Fruit fly (Drosophila melanogaster) whole organism, embryonic: ENCODE measurements around the gene CG4972.

ENCODE experiments used
- B-H2 ChIP-seq: fragments of 200-800 bp; sonication (Bioruptor generic); optimal IDR thresholded peaks from 2 replicates; lab custom pipeline; 2018; ENCODE audit warnings: missing biosample characterization, mild to moderate bottlenecking, missing genetic modification characterization
- CG10654 ChIP-seq: fragments of 200-800 bp; sonication (Bioruptor generic); optimal IDR thresholded peaks from 2 replicates; lab custom pipeline; 2016; ENCODE audit warnings: missing biosample characterization, missing genetic modification characterization
- CG11504 ChIP-seq: fragments of 200-800 bp; sonication (Bioruptor generic); optimal IDR thresholded peaks from 3 replicates; lab custom pipeline; 2019; ENCODE audit warnings: missing biosample characterization, mild to moderate bottlenecking, missing genetic modification characterization, moderate library complexity
- CG12071 ChIP-seq: fragments of 200-800 bp; sonication (Bioruptor generic); optimal IDR thresholded peaks from 3 replicates; lab custom pipeline; 2018; ENCODE audit warnings: missing biosample characterization, mild to moderate bottlenecking, missing genetic modification characterization
- CG1233 ChIP-seq: fragments of 200-800 bp; sonication (Bioruptor generic); optimal IDR thresholded peaks from 4 replicates; lab custom pipeline; 2018; ENCODE audit warnings: missing biosample characterization, mild to moderate bottlenecking, missing genetic modification characterization
- CG13424 ChIP-seq: fragments of 200-800 bp; sonication (Bioruptor generic); optimal IDR thresholded peaks from 2 replicates; lab custom pipeline; 2019; ENCODE audit warnings: missing biosample characterization, mild to moderate bottlenecking, missing genetic modification characterization, moderate library complexity
- CG14710 ChIP-seq: fragments of 200-800 bp; sonication (Bioruptor generic); optimal IDR thresholded peaks from 3 replicates; lab custom pipeline; 2019; ENCODE audit warnings: missing biosample characterization, mild to moderate bottlenecking, missing genetic modification characterization, moderate library complexity
- CG15514 ChIP-seq: fragments of 200-800 bp; sonication (Bioruptor generic); optimal IDR thresholded peaks from 3 replicates; lab custom pipeline; 2017; ENCODE audit warnings: missing biosample characterization, missing genetic modification characterization, mild to moderate bottlenecking, moderate library complexity, missing genetic modification reagents
- CG15601 ChIP-seq: fragments of 200-800 bp; sonication (Bioruptor generic); optimal IDR thresholded peaks from 3 replicates; lab custom pipeline; 2019; ENCODE audit warnings: missing biosample characterization, mild to moderate bottlenecking, missing genetic modification characterization, moderate library complexity
- CG17912 ChIP-seq: fragments of 200-800 bp; sonication (Bioruptor generic); optimal IDR thresholded peaks from 2 replicates; lab custom pipeline; 2018; ENCODE audit warnings: missing biosample characterization, mild to moderate bottlenecking, missing genetic modification characterization
- CG18476 ChIP-seq: fragments of 200-800 bp; sonication (Bioruptor generic); optimal IDR thresholded peaks from 2 replicates; lab custom pipeline; 2016; ENCODE audit warnings: missing biosample characterization, mild to moderate bottlenecking, missing genetic modification characterization
- CG18764 ChIP-seq: fragments of 200-800 bp; sonication (Bioruptor generic); optimal IDR thresholded peaks from 3 replicates; lab custom pipeline; 2016; ENCODE audit warnings: missing biosample characterization, missing genetic modification characterization
- CG2129 ChIP-seq: fragments of 200-800 bp; sonication (Bioruptor generic); IDR thresholded peaks from 2 replicates; pipeline ENCODE4 v1.3.6; 2022; ENCODE audit warnings: missing biosample characterization, missing genetic modification characterization; ENCODE audit not compliant: partially characterized antibody
- CG30020 ChIP-seq: fragments of 200-800 bp; optimal IDR thresholded peaks from 2 replicates; lab custom pipeline; 2019; ENCODE audit warnings: missing biosample characterization, mild to moderate bottlenecking, missing genetic modification characterization, moderate library complexity
- CG30431 ChIP-seq: fragments of 200-800 bp; sonication (Bioruptor generic); optimal IDR thresholded peaks from 2 replicates; lab custom pipeline; 2017; ENCODE audit warnings: missing biosample characterization, missing genetic modification characterization
- CG3281 ChIP-seq: fragments of 200-800 bp; sonication (Bioruptor generic); optimal IDR thresholded peaks from 3 replicates; lab custom pipeline; 2017; ENCODE audit warnings: missing biosample characterization, mild to moderate bottlenecking, missing genetic modification characterization
- CG3726 ChIP-seq: fragments of 200-800 bp; sonication (Bioruptor generic); IDR thresholded peaks from 3 replicates; pipeline ENCODE4, ENCODE4 v1.3.6; 2022; ENCODE audit warnings: missing biosample characterization, missing genetic modification characterization
- CG4617 ChIP-seq: fragments of 200-800 bp; sonication (Bioruptor generic); optimal IDR thresholded peaks from 3 replicates; lab custom pipeline; 2016; ENCODE audit warnings: missing biosample characterization, missing genetic modification characterization, borderline replicate concordance
- CG4707 ChIP-seq: fragments of 200-800 bp; sonication (Bioruptor generic); optimal IDR thresholded peaks from 2 replicates; lab custom pipeline; 2018; ENCODE audit warnings: missing biosample characterization, mild to moderate bottlenecking, missing genetic modification characterization, moderate library complexity
- CG4730 ChIP-seq: fragments of 200-800 bp; sonication (Bioruptor generic); IDR thresholded peaks from 2 replicates; pipeline ENCODE4 v1.3.6; 2022; ENCODE audit warnings: missing biosample characterization, missing genetic modification characterization
- CG6854 ChIP-seq: fragments of 200-800 bp; sonication (Bioruptor generic); optimal IDR thresholded peaks from 3 replicates; lab custom pipeline; 2017; ENCODE audit warnings: missing biosample characterization, mild to moderate bottlenecking, missing genetic modification characterization
- CG8290 ChIP-seq, 3 experiments: fragments of 200-800 bp; sonication (Bioruptor generic); optimal IDR thresholded peaks; 2 replicates each; lab custom pipeline; 2016 to 2019; ENCODE audit warnings: missing biosample characterization in 3 of 3, missing genetic modification characterization in 3 of 3, mild to moderate bottlenecking in 2 of 3, moderate library complexity in 1 of 3
- CG8478 ChIP-seq: fragments of >200 bp; optimal IDR thresholded peaks from 2 replicates; lab custom pipeline; 2018
- CG8765 ChIP-seq: fragments of 200-800 bp; sonication (Bioruptor generic); IDR thresholded peaks from 2 replicates; pipeline ENCODE4 v1.3.6; 2022; ENCODE audit warnings: missing biosample characterization, missing genetic modification characterization
- CG9437 ChIP-seq: fragments of 200-800 bp; sonication (Bioruptor generic); optimal IDR thresholded peaks from 2 replicates; lab custom pipeline; 2018; ENCODE audit warnings: missing biosample characterization, mild to moderate bottlenecking, missing genetic modification characterization
- CG9876 ChIP-seq: fragments of 200-800 bp; sonication (Bioruptor generic); optimal IDR thresholded peaks from 2 replicates; lab custom pipeline; 2016; ENCODE audit warnings: missing biosample characterization, missing genetic modification characterization
- CHES-1-like ChIP-seq: fragments of 200-800 bp; sonication (Bioruptor generic); optimal IDR thresholded peaks from 2 replicates; lab custom pipeline; 2016; ENCODE audit warnings: missing biosample characterization, missing genetic modification characterization
- Neu2 ChIP-seq: fragments of 200-800 bp; sonication (Bioruptor generic); optimal IDR thresholded peaks from 3 replicates; lab custom pipeline; 2016; ENCODE audit warnings: missing biosample characterization, missing genetic modification characterization, borderline replicate concordance
- Sry-δ ChIP-seq: fragments of 200-800 bp; sonication (Bioruptor generic); optimal IDR thresholded peaks from 2 replicates; lab custom pipeline; 2016; ENCODE audit warnings: missing biosample characterization, missing genetic modification characterization
- Stat92E ChIP-seq, 3 experiments: fragments of >200 bp in 2 of 3; fragments of 200-800 bp in 1 of 3; sonication (Bioruptor generic) in 1 of 3; optimal IDR thresholded peaks; 2 replicates each; lab custom pipeline; 2017 to 2019; ENCODE audit warnings: missing biosample characterization in 3 of 3, missing genetic modification characterization in 3 of 3, mild to moderate bottlenecking in 1 of 3, moderate library complexity in 1 of 3
- Xbp1 ChIP-seq: fragments of 200-800 bp; sonication (Bioruptor generic); optimal IDR thresholded peaks from 3 replicates; lab custom pipeline; 2016; ENCODE audit warnings: missing biosample characterization, mild to moderate bottlenecking, missing genetic modification characterization
- ab ChIP-seq: fragments of 200-800 bp; sonication (Bioruptor generic); optimal IDR thresholded peaks from 2 replicates; lab custom pipeline; 2016; ENCODE audit warnings: missing biosample characterization, missing genetic modification characterization
- abd-A ChIP-seq: fragments of 200-800 bp; sonication (Bioruptor generic); optimal IDR thresholded peaks from 3 replicates; lab custom pipeline; 2019; ENCODE audit warnings: missing biosample characterization, mild to moderate bottlenecking, missing genetic modification characterization, moderate library complexity
- ato ChIP-seq: fragments of 200-800 bp; sonication (Bioruptor generic); IDR thresholded peaks from 2 replicates; pipeline ENCODE4 v1.3.6; 2022; ENCODE audit warnings: missing biosample characterization, missing genetic modification characterization; ENCODE audit not compliant: partially characterized antibody
- br ChIP-seq: fragments of >200 bp; optimal IDR thresholded peaks from 2 replicates; lab custom pipeline; 2017
- cas ChIP-seq: fragments of 200-800 bp; sonication (Bioruptor generic); IDR thresholded peaks from 2 replicates; pipeline ENCODE4 v1.3.6; 2022; ENCODE audit warnings: missing biosample characterization, missing genetic modification characterization
- fru ChIP-seq: fragments of >200 bp; optimal IDR thresholded peaks from 2 replicates; lab custom pipeline; 2017
- gsb-n ChIP-seq: fragments of 200-800 bp; sonication (Bioruptor generic); optimal IDR thresholded peaks from 3 replicates; lab custom pipeline; 2018; ENCODE audit warnings: missing biosample characterization, mild to moderate bottlenecking, missing genetic modification characterization
- mam ChIP-seq: fragments of 200-800 bp; sonication (Bioruptor generic); optimal IDR thresholded peaks from 3 replicates; lab custom pipeline; 2016; ENCODE audit warnings: missing biosample characterization, missing genetic modification characterization
- nau ChIP-seq: fragments of 200-800 bp; sonication (Bioruptor generic); optimal IDR thresholded peaks from 3 replicates; lab custom pipeline; 2017; ENCODE audit warnings: missing biosample characterization, mild to moderate bottlenecking, missing genetic modification characterization, missing genetic modification reagents
- org-1 ChIP-seq: fragments of 200-800 bp; sonication (Bioruptor generic); optimal IDR thresholded peaks from 2 replicates; lab custom pipeline; 2017; ENCODE audit warnings: missing biosample characterization, missing genetic modification characterization
- pros ChIP-seq: fragments of 200-800 bp; sonication (Bioruptor generic); optimal IDR thresholded peaks from 3 replicates; lab custom pipeline; 2019; ENCODE audit warnings: missing biosample characterization, mild to moderate bottlenecking, missing genetic modification characterization, moderate library complexity
- ssp ChIP-seq: fragments of 200-800 bp; sonication (Bioruptor generic); IDR thresholded peaks from 2 replicates; pipeline ENCODE4 v1.3.6; 2022; ENCODE audit warnings: missing biosample characterization, missing genetic modification characterization
- tll ChIP-seq, 2 experiments: fragments of 200-800 bp in 1 of 2; fragments of >200 bp in 1 of 2; sonication (Bioruptor generic) in 1 of 2; optimal IDR thresholded peaks; 2 replicates each; lab custom pipeline; 2017 to 2019; ENCODE audit warnings: missing biosample characterization in 2 of 2, missing genetic modification characterization in 2 of 2, mild to moderate bottlenecking in 1 of 2, moderate library complexity in 1 of 2
- twi ChIP-seq: fragments of 200-800 bp; optimal IDR thresholded peaks from 2 replicates; lab custom pipeline; 2019; ENCODE audit warnings: missing biosample characterization, mild to moderate bottlenecking, missing genetic modification characterization, moderate library complexity
- tx ChIP-seq: fragments of 200-800 bp; sonication (Bioruptor generic); optimal IDR thresholded peaks from 2 replicates; lab custom pipeline; 2016; ENCODE audit warnings: missing biosample characterization, missing genetic modification characterization
- wdn ChIP-seq: fragments of 200-800 bp; sonication (Bioruptor generic); IDR thresholded peaks from 2 replicates; pipeline ENCODE4 v1.3.6; 2022; ENCODE audit warnings: missing biosample characterization, missing genetic modification characterization
- wek ChIP-seq: fragments of 200-800 bp; sonication (Bioruptor generic); optimal IDR thresholded peaks from 3 replicates; lab custom pipeline; 2018; ENCODE audit warnings: missing biosample characterization, mild to moderate bottlenecking, missing genetic modification characterization, moderate library complexity
- zf30C ChIP-seq: fragments of 200-800 bp; sonication (Bioruptor generic); optimal IDR thresholded peaks from 3 replicates; lab custom pipeline; 2018; ENCODE audit warnings: missing biosample characterization, mild to moderate bottlenecking, missing genetic modification characterization
- zfh2 ChIP-seq: fragments of 200-800 bp; sonication (Bioruptor generic); optimal IDR thresholded peaks from 2 replicates; lab custom pipeline; 2016; ENCODE audit warnings: missing biosample characterization, missing genetic modification characterization

CG4972 gene

DNA sequence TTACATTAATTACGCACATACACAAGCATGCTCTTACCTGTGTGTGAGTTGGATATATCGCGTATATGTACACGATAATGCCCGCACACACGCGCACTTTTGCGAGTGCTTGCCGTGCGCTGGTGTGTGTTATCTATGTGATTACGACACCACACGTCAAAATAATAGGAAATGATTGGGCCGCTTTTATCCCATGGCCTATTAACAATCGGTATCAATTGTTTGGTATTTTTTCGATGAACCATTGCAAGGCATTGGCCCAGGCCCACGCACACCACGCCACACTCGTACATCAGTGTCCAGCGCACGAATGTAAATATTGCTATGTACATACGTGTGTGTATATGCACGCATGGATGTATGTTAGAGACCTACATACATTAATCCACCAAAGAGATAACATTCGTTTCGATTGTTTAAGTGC, 20.3 kb downstream of the CG4972 start (continued):
- TF ChIP-seq CG3281 (GFP tag; lab: Kevin White, UChicago) (peak; percentile 76), CG8765 (GFP tag; lab: Robert Waterston, UW) (no peak), CG14710 (peak; percentile 56), CG11504 (tag; lab: Kevin White, UChicago) (no peak), mam (peak; percentile 50), br (lab: Kevin White, UChicago) (no peak), CG30020 (peak; percentile 96), CG18764 (no peak), org-1 (no peak), zf30C (GFP tag; lab: Kevin White, UChicago) (no peak), CG15601 (tag; lab: Kevin White, UChicago) (peak; percentile 77), CG3726 (GFP tag; lab: Robert Waterston, UW) (no peak), ato (peak; percentile 13; the same call in 1 of the 2 replicates), tll (GFP tag; optimal IDR thresholded peaks at IDR 0.05; lab: Kevin White, UChicago) (no peak), Sry-δ (GFP tag; lab: Kevin White, UChicago) (peak; percentile 54), CG17912 (GFP tag; lab: Kevin White, UChicago) (peak; percentile 85), CG9437 (GFP tag; lab: Kevin White, UChicago) (no peak), CG12071 (no peak), CG2129 (GFP tag; lab: Robert Waterston, UW) (no peak), pros (GFP tag; lab: Kevin White, UChicago) (peak; percentile 74), B-H2 (GFP tag; lab: Kevin White, UChicago) (peak; percentile 87), abd-A (tag; lab: Kevin White, UChicago) (peak; percentile 99), tx (GFP tag; lab: Kevin White, UChicago) (no peak), CG9876 (no peak), cas (GFP tag; lab: Robert Waterston, UW) (no peak), CG18476 (GFP tag; lab: Kevin White, UChicago) (no peak), CG4617 (GFP tag; lab: Kevin White, UChicago) (peak; percentile 31), Xbp1 (GFP tag; lab: Kevin White, UChicago) (peak; percentile 44), nau (peak; percentile 85), twi (peak; percentile 51), Neu2 (GFP tag; lab: Kevin White, UChicago) (no peak), fru (no peak), CG1233 (GFP tag; lab: Kevin White, UChicago) (peak; percentile 74), CG30431 (GFP tag; lab: Kevin White, UChicago) (no peak), CG6854 (GFP tag; lab: Kevin White, UChicago) (peak; percentile 71), gsb-n (tag; lab: Kevin White, UChicago) (peak; percentile 59), CG4730 (GFP tag; lab: Robert Waterston, UW) (no peak), zfh2 (GFP tag; lab: Kevin White, UChicago) (peak; percentile 47), ab (GFP tag; lab: Kevin White, UChicago) (peak; percentile 51), CG8478 (lab: Kevin White, UChicago) (no peak), CG8290 (GFP tag; optimal IDR thresholded peaks at IDR 0.05; lab: Kevin White, UChicago) (peak; percentile 2), CG8290 (tag; optimal IDR thresholded peaks at IDR 0.05; lab: Kevin White, UChicago) (peak; percentile 75 to 91), CHES-1-like (GFP tag; lab: Kevin White, UChicago) (peak; percentile 73), wdn (0 out of 2 replicates have a peak, but pooled peaks have one; percentile 38), wek (GFP tag; lab: Kevin White, UChicago) (peak; percentile 80), ssp (GFP tag; lab: Robert Waterston, UW) (no peak), CG10654 (GFP tag; lab: Kevin White, UChicago) (peak; percentile 14), Stat92E (GFP tag; optimal IDR thresholded peaks at IDR 0.05; lab: Kevin White, UChicago) (peak in 1 of 3 experiments; percentile 33), CG15514 (GFP tag; lab: Kevin White, UChicago) (peak; percentile 96), CG13424 (peak; percentile 56), CG4707 (peak; percentile 65)
